Worm (Caenorhabditis elegans) whole organism, late embryonic: ENCODE results near the gene F53C3.4.

Experiments
- ceh-2 ChIP-seq: sonication (generic microtip); optimal IDR thresholded peaks from 2 replicates; lab custom pipeline; 2016; ENCODE audit warnings: missing genotype, missing genetic modification characterization, missing compliant biosample characterization
- hlh-8 ChIP-seq: sonication (generic microtip); optimal IDR thresholded peaks from 2 replicates; lab custom pipeline; 2016; ENCODE audit warnings: missing genotype, missing genetic modification characterization, missing compliant biosample characterization
- pax-1 ChIP-seq: fragments of 150-350 bp; optimal IDR thresholded peaks from 2 replicates; lab custom pipeline; 2014; ENCODE audit warnings: missing biosample characterization, missing genetic modification characterization
- pha-2 ChIP-seq: sonication (generic microtip); optimal IDR thresholded peaks from 2 replicates; lab custom pipeline; 2017; ENCODE audit warnings: mild to moderate bottlenecking, missing genetic modification characterization, missing compliant biosample characterization
- ref-2 ChIP-seq: sonication (generic microtip); optimal IDR thresholded peaks from 2 replicates; lab custom pipeline; 2016; ENCODE audit warnings: missing genetic modification characterization, missing compliant biosample characterization
- unc-3 ChIP-seq, 2 experiments: fragments of 200-800 bp in 1 of 2; sonication (Bioruptor generic) in 1 of 2; sonication (generic microtip) in 1 of 2; conservative IDR thresholded peaks in 1 of 2; optimal IDR thresholded peaks in 1 of 2; 2 replicates each; pipeline versions ENCODE4 v1.3.6 to Lab custom; 2016 to 2022; ENCODE audit warnings: missing compliant biosample characterization in 2 of 2, missing genetic modification characterization in 2 of 2, missing genetic modification reagents in 1 of 2
- unc-42 ChIP-seq: sonication (generic microtip); optimal IDR thresholded peaks from 2 replicates; lab custom pipeline; 2016; ENCODE audit warnings: missing genotype, missing genetic modification characterization, missing compliant biosample characterization
- unc-55 ChIP-seq: sonication (generic microtip); optimal IDR thresholded peaks from 2 replicates; lab custom pipeline; 2017; ENCODE audit warnings: missing biosample characterization, missing genetic modification reagents, missing genetic modification characterization
- ztf-16 ChIP-seq: sonication (generic microtip); optimal IDR thresholded peaks from 2 replicates; lab custom pipeline; 2017; ENCODE audit warnings: missing genetic modification characterization, missing compliant biosample characterization

F53C3.4 gene

ce11 chrII:3952368-3952767 lies 51.2 kb downstream of the F53C3.4 start:
- no peak for TF ChIP-seq unc-55 (GFP tag; lab: Kevin White, UChicago)
- no peak for TF ChIP-seq ceh-2 (tag; lab: Kevin White, UChicago)
- no peak for TF ChIP-seq ztf-16
- TF ChIP-seq hlh-8 (tag; lab: Kevin White, UChicago): no peak
- TF ChIP-seq unc-42: no peak
- TF ChIP-seq pha-2 (tag; lab: Kevin White, UChicago): no peak
- TF ChIP-seq ref-2 (tag; lab: Kevin White, UChicago): no peak
- no peak for TF ChIP-seq unc-3 (GFP tag; conservative IDR thresholded peaks at IDR 0.05; lab: Robert Waterston, UW)
- TF ChIP-seq unc-3 (tag; optimal IDR thresholded peaks at IDR 0.05; lab: Kevin White, UChicago): no peak
- no peak for TF ChIP-seq pax-1
